Worm (Caenorhabditis elegans): ENCODE data around the gene bath-47.

The bath-47 gene

ce11 chrII:1579886-1580285 is 21.7 kb upstream of the bath-47 start, which contains the start of gene math-38:
math-38 (minus strand) TSS chrII:1579986.
- TF ChIP-seq zip-11 (GFP tag; IDR thresholded peaks at IDR 0.05) (no peak), nhr-28 (tag; optimal IDR thresholded peaks at IDR 0.05) (peak; percentile 28), hlh-11 (tag; optimal IDR thresholded peaks at IDR 0.05) (peak; percentile 16)

ce11 chrII:1584140-1584539 is 17.5 kb upstream of the bath-47 start, which contains the start of gene clec-21:
clec-21 (minus strand) TSS chrII:1584240.
- TF ChIP-seq fkh-10 (GFP tag; optimal IDR thresholded peaks at IDR 0.05) (no peak), lin-13 (GFP tag; optimal IDR thresholded peaks at IDR 0.05) (no peak), ceh-62 (tag; optimal IDR thresholded peaks at IDR 0.05) (no peak), nhr-77 (tag; optimal IDR thresholded peaks at IDR 0.05) (no peak), gei-8 (GFP tag; optimal IDR thresholded peaks at IDR 0.05) (no peak), mxl-3 (GFP tag; optimal IDR thresholded peaks at IDR 0.05) (no peak), daf-8 (GFP tag; IDR thresholded peaks at IDR 0.05) (no peak), F10B5.3 (tag; optimal IDR thresholded peaks at IDR 0.05) (no peak), nhr-41 (GFP tag; IDR thresholded peaks at IDR 0.05) (no peak)

- TF ChIP-seq ceh-20 (GFP tag; IDR thresholded peaks at IDR 0.05), result no peak
- no peak for TF ChIP-seq F49E8.2 (tag; optimal IDR thresholded peaks at IDR 0.05; ENCODE audit: borderline replicate concordance)
- TF ChIP-seq mdt-29 (GFP tag; IDR thresholded peaks at IDR 0.05), result no peak
- TF ChIP-seq ceh-82 (tag; optimal IDR thresholded peaks at IDR 0.05), result no peak
- no peak for TF ChIP-seq mep-1 (tag; optimal IDR thresholded peaks at IDR 0.05)
These were observed 15.3 kb upstream of the bath-47 start, which contains the start of gene T07H3.8 for ce11 chrII:1586305-1586704. T07H3.8 (plus strand) TSS chrII:1586605.

ce11 chrII:1589845-1590244 is 11.8 kb upstream of the bath-47 start, which contains the start of gene T07H3.7:
T07H3.7 (minus strand) TSS chrII:1589945.
- TF ChIP-seq cey-2 (tag; optimal IDR thresholded peaks at IDR 0.05; ENCODE audit: borderline replicate concordance, insufficient read depth) (no peak), nhr-48 (tag; optimal IDR thresholded peaks at IDR 0.05) (no peak), lin-38 (GFP tag; IDR thresholded peaks at IDR 0.05) (no peak), dmd-9 (GFP tag; IDR thresholded peaks at IDR 0.05) (no peak), ztf-7 (tag; optimal IDR thresholded peaks at IDR 0.05) (no peak), mdt-29 (GFP tag; IDR thresholded peaks at IDR 0.05) (no peak), T26A8.4 (GFP tag; IDR thresholded peaks at IDR 0.05) (no peak), spr-3 (GFP tag; optimal IDR thresholded peaks at IDR 0.05) (no peak), ceh-20 (GFP tag; IDR thresholded peaks at IDR 0.05) (no peak), mxl-3 (GFP tag; optimal IDR thresholded peaks at IDR 0.05) (no peak), ceh-28 (tag; optimal IDR thresholded peaks at IDR 0.05) (no peak), lin-39 (tag; optimal IDR thresholded peaks at IDR 0.05) (no peak), ctbp-1 (GFP tag; IDR thresholded peaks at IDR 0.05) (no peak), hlh-11 (tag; optimal IDR thresholded peaks at IDR 0.05) (no peak), lin-29 (GFP tag; IDR thresholded peaks at IDR 0.05) (no peak), ZK337.2 (GFP tag; IDR thresholded peaks at IDR 0.05) (no peak), zip-2 (tag; optimal IDR thresholded peaks at IDR 0.05) (no peak), dmd-6 (GFP tag; IDR thresholded peaks at IDR 0.05) (no peak), tra-1 (GFP tag; IDR thresholded peaks at IDR 0.05) (no peak), lin-15B (tag; optimal IDR thresholded peaks at IDR 0.05) (no peak)

ce11 chrII:1595137-1595536 is 6.5 kb upstream of the bath-47 start, which contains the start of gene clec-20:
clec-20 (minus strand) TSS chrII:1595237.
- no peak for TF ChIP-seq F44E2.7 (GFP tag; IDR thresholded peaks at IDR 0.05)
- no peak for TF ChIP-seq set-16 (GFP tag; IDR thresholded peaks at IDR 0.05)
- no peak for TF ChIP-seq daf-12 (tag; optimal IDR thresholded peaks at IDR 0.05)
- no peak for TF ChIP-seq dve-1 (tag; optimal IDR thresholded peaks at IDR 0.05; ENCODE audit: insufficient read depth)
- no peak for TF ChIP-seq daf-19 (GFP tag; conservative IDR thresholded peaks at IDR 0.05)
- no peak for TF ChIP-seq F10B5.3 (tag; optimal IDR thresholded peaks at IDR 0.05)
- TF ChIP-seq daf-16 (GFP tag; optimal IDR thresholded peaks at IDR 0.05), result no peak
- TF ChIP-seq daf-16 (tag; optimal IDR thresholded peaks at IDR 0.05), result no peak
- no peak for TF ChIP-seq nhr-41 (GFP tag; IDR thresholded peaks at IDR 0.05)
- TF ChIP-seq mes-2 (tag; optimal IDR thresholded peaks at IDR 0.05; ENCODE audit: poor library complexity, severe bottlenecking), result no peak

Data from whole organism, L4 larva.